Fruit fly (Drosophila melanogaster) whole organism, embryonic: ENCODE results near the gene Not10.

Source experiments
- Bgb ChIP-seq: fragments of 200-800 bp; sonication (Bioruptor generic); IDR thresholded peaks from 2 replicates; pipeline ENCODE4 v1.3.6; 2022; ENCODE audit warnings: missing biosample characterization, missing genetic modification characterization; ENCODE audit not compliant: partially characterized antibody
- CG10366 ChIP-seq: fragments of 200-800 bp; sonication (Bioruptor generic); IDR thresholded peaks from 2 replicates; pipeline ENCODE4 v1.3.6; 2022; ENCODE audit warnings: missing biosample characterization, missing genetic modification characterization
- CG10431 ChIP-seq: fragments of 200-800 bp; sonication (Bioruptor generic); optimal IDR thresholded peaks from 3 replicates; lab custom pipeline; 2018; ENCODE audit warnings: missing biosample characterization, mild to moderate bottlenecking, missing genetic modification characterization
- CG10543 ChIP-seq: fragments of 200-800 bp; sonication (Bioruptor generic); optimal IDR thresholded peaks from 3 replicates; lab custom pipeline; 2017; ENCODE audit warnings: missing biosample characterization, mild to moderate bottlenecking, missing genetic modification characterization, moderate library complexity
- CG11456 ChIP-seq: fragments of 200-800 bp; sonication (Bioruptor generic); IDR thresholded peaks from 3 replicates; pipeline ENCODE4 v1.3.6; 2022; ENCODE audit warnings: missing biosample characterization, missing genetic modification characterization
- CG12104 ChIP-seq: fragments of 200-800 bp; sonication (Bioruptor generic); optimal IDR thresholded peaks from 3 replicates; lab custom pipeline; 2016; ENCODE audit warnings: missing biosample characterization, missing genetic modification characterization
- CG13287 ChIP-seq: fragments of 200-800 bp; sonication (Bioruptor generic); IDR thresholded peaks from 2 replicates; pipeline ENCODE4 v1.3.6; 2022; ENCODE audit warnings: missing biosample characterization, missing genetic modification characterization; ENCODE audit not compliant: partially characterized antibody
- CG13775 ChIP-seq: fragments of 200-800 bp; sonication (Bioruptor generic); optimal IDR thresholded peaks from 3 replicates; lab custom pipeline; 2017; ENCODE audit warnings: missing biosample characterization, mild to moderate bottlenecking, missing genetic modification characterization
- CG14014 ChIP-seq: fragments of 200-800 bp; sonication (Bioruptor generic); IDR thresholded peaks from 2 replicates; pipeline ENCODE4 v1.3.6; 2022; ENCODE audit warnings: missing biosample characterization, missing genetic modification characterization
- CG15601 ChIP-seq: fragments of 200-800 bp; sonication (Bioruptor generic); optimal IDR thresholded peaks from 3 replicates; lab custom pipeline; 2019; ENCODE audit warnings: missing biosample characterization, mild to moderate bottlenecking, missing genetic modification characterization, moderate library complexity
- CG17829 ChIP-seq: fragments of 200-800 bp; optimal IDR thresholded peaks from 2 replicates; lab custom pipeline; 2019; ENCODE audit warnings: missing biosample characterization, mild to moderate bottlenecking, missing genetic modification characterization, moderate library complexity
- CG2889 ChIP-seq: fragments of 200-800 bp; sonication (Bioruptor generic); IDR thresholded peaks from 3 replicates; pipeline ENCODE4 v1.3.6; 2022; ENCODE audit warnings: missing biosample characterization, missing genetic modification characterization
- CG31224 ChIP-seq: fragments of 200-800 bp; sonication (Bioruptor generic); IDR thresholded peaks from 2 replicates; pipeline ENCODE4 v1.3.6; 2022; ENCODE audit warnings: missing biosample characterization, missing genetic modification characterization
- CG3281 ChIP-seq: fragments of 200-800 bp; sonication (Bioruptor generic); optimal IDR thresholded peaks from 3 replicates; lab custom pipeline; 2017; ENCODE audit warnings: missing biosample characterization, mild to moderate bottlenecking, missing genetic modification characterization
- CG3407 ChIP-seq: fragments of 200-800 bp; sonication (Bioruptor generic); optimal IDR thresholded peaks from 2 replicates; lab custom pipeline; 2018; ENCODE audit warnings: missing biosample characterization, mild to moderate bottlenecking, missing genetic modification characterization
- CG3726 ChIP-seq: fragments of 200-800 bp; sonication (Bioruptor generic); IDR thresholded peaks from 3 replicates; pipeline ENCODE4, ENCODE4 v1.3.6; 2022; ENCODE audit warnings: missing biosample characterization, missing genetic modification characterization
- CG42726 ChIP-seq: fragments of 200-800 bp; sonication (Bioruptor generic); IDR thresholded peaks from 2 replicates; pipeline ENCODE4 v1.3.6; 2022; ENCODE audit warnings: missing biosample characterization, missing genetic modification characterization; ENCODE audit not compliant: partially characterized antibody
- CG4404 ChIP-seq: fragments of 200-800 bp; sonication (Bioruptor generic); IDR thresholded peaks from 2 replicates; pipeline ENCODE4 v1.3.6; 2022; ENCODE audit warnings: missing biosample characterization, missing genetic modification characterization
- CG4854 ChIP-seq: fragments of 200-800 bp; sonication (Bioruptor generic); optimal IDR thresholded peaks from 2 replicates; lab custom pipeline; 2016; ENCODE audit warnings: missing biosample characterization, missing genetic modification characterization, inconsistent platforms
- CG6689 ChIP-seq: fragments of 200-800 bp; sonication (Bioruptor generic); IDR thresholded peaks from 2 replicates; pipeline ENCODE4 v1.3.6; 2022; ENCODE audit warnings: missing biosample characterization, missing genetic modification characterization
- CG8089 ChIP-seq: fragments of 200-800 bp; sonication (Bioruptor generic); optimal IDR thresholded peaks from 3 replicates; lab custom pipeline; 2016; ENCODE audit warnings: missing biosample characterization, missing genetic modification characterization
- CG8290 ChIP-seq, 3 experiments: fragments of 200-800 bp; sonication (Bioruptor generic); optimal IDR thresholded peaks; 2 replicates each; lab custom pipeline; 2016 to 2019; ENCODE audit warnings: missing biosample characterization in 3 of 3, missing genetic modification characterization in 3 of 3, mild to moderate bottlenecking in 2 of 3, moderate library complexity in 1 of 3
- Dad ChIP-seq: fragments of 200-800 bp; sonication (Bioruptor generic); optimal IDR thresholded peaks from 3 replicates; lab custom pipeline; 2016; ENCODE audit warnings: missing biosample characterization, missing genetic modification characterization
- Dll ChIP-seq: fragments of 200-800 bp; sonication (Bioruptor generic); IDR thresholded peaks from 4 replicates; pipeline ENCODE4 v1.3.6; 2022; ENCODE audit warnings: missing biosample characterization, missing genetic modification characterization; ENCODE audit not compliant: partially characterized antibody
- Dref ChIP-seq: fragments of 200-800 bp; sonication (Bioruptor generic); IDR thresholded peaks from 2 replicates; pipeline ENCODE4 v1.3.6; 2022; ENCODE audit warnings: missing biosample characterization, missing genetic modification characterization
- ERR ChIP-seq: fragments of 200-800 bp; sonication (Bioruptor generic); optimal IDR thresholded peaks from 2 replicates; lab custom pipeline; 2016; ENCODE audit warnings: missing biosample characterization, missing genetic modification characterization
- HHEX ChIP-seq: fragments of 200-800 bp; sonication (Bioruptor generic); optimal IDR thresholded peaks from 3 replicates; lab custom pipeline; 2017; ENCODE audit warnings: missing biosample characterization, mild to moderate bottlenecking, missing genetic modification characterization, missing genetic modification reagents
- HLH4C ChIP-seq: fragments of 200-800 bp; sonication (Bioruptor generic); IDR thresholded peaks from 3 replicates; pipeline ENCODE4 v1.3.6; 2022; ENCODE audit warnings: missing biosample characterization, missing genetic modification characterization; ENCODE audit not compliant: partially characterized antibody
- Hmr ChIP-seq: fragments of 200-800 bp; sonication (Bioruptor generic); optimal IDR thresholded peaks from 3 replicates; lab custom pipeline; 2017; ENCODE audit warnings: mild to moderate bottlenecking, missing biosample characterization, missing genetic modification reagents, missing genetic modification characterization
- Hr3 ChIP-seq: fragments of 200-800 bp; sonication (Bioruptor generic); optimal IDR thresholded peaks from 3 replicates; lab custom pipeline; 2016; ENCODE audit warnings: missing biosample characterization, missing genetic modification characterization
- MESR4 ChIP-seq: fragments of 200-800 bp; sonication (Bioruptor generic); optimal IDR thresholded peaks from 2 replicates; lab custom pipeline; 2018; ENCODE audit warnings: missing biosample characterization, mild to moderate bottlenecking, missing genetic modification characterization, moderate library complexity
- Neu2 ChIP-seq: fragments of 200-800 bp; sonication (Bioruptor generic); optimal IDR thresholded peaks from 3 replicates; lab custom pipeline; 2016; ENCODE audit warnings: missing biosample characterization, missing genetic modification characterization, borderline replicate concordance
- Nf-YA ChIP-seq: fragments of 200-800 bp; sonication (Bioruptor generic); IDR thresholded peaks from 2 replicates; pipeline ENCODE4 v1.3.6; 2022; ENCODE audit warnings: missing biosample characterization, missing genetic modification characterization
- Oaz ChIP-seq: fragments of 200-800 bp; sonication (Bioruptor generic); IDR thresholded peaks from 2 replicates; pipeline ENCODE4 v1.3.6; 2022; ENCODE audit warnings: missing biosample characterization, missing genetic modification characterization
- Ravus ChIP-seq: fragments of 200-800 bp; sonication (Bioruptor generic); IDR thresholded peaks from 2 replicates; pipeline ENCODE4 v1.3.6; 2022; ENCODE audit warnings: missing biosample characterization, missing genetic modification characterization
- Side ChIP-seq: fragments of 200-800 bp; sonication (Bioruptor generic); optimal IDR thresholded peaks from 2 replicates; lab custom pipeline; 2016; ENCODE audit warnings: missing biosample characterization, missing genetic modification characterization
- Sox100B ChIP-seq: fragments of 200-800 bp; sonication (Bioruptor generic); optimal IDR thresholded peaks from 3 replicates; lab custom pipeline; 2018; ENCODE audit warnings: missing biosample characterization, mild to moderate bottlenecking, missing genetic modification characterization
- Vsx1 ChIP-seq: fragments of 200-800 bp; sonication (Bioruptor generic); optimal IDR thresholded peaks from 2 replicates; lab custom pipeline; 2017; ENCODE audit warnings: missing biosample characterization, mild to moderate bottlenecking, missing genetic modification characterization, missing genetic modification reagents
- abd-A ChIP-seq: fragments of 200-800 bp; sonication (Bioruptor generic); optimal IDR thresholded peaks from 3 replicates; lab custom pipeline; 2019; ENCODE audit warnings: missing biosample characterization, mild to moderate bottlenecking, missing genetic modification characterization, moderate library complexity
- crol ChIP-seq: fragments of 200-800 bp; sonication (Bioruptor generic); IDR thresholded peaks from 2 replicates; pipeline ENCODE4 v1.3.6; 2022; ENCODE audit warnings: missing biosample characterization, missing genetic modification characterization
- ftz-f1 ChIP-seq: fragments of 200-800 bp; sonication (Bioruptor generic); optimal IDR thresholded peaks from 2 replicates; lab custom pipeline; 2016; ENCODE audit warnings: missing biosample characterization, missing genetic modification characterization
- gsb-n ChIP-seq: fragments of 200-800 bp; sonication (Bioruptor generic); optimal IDR thresholded peaks from 3 replicates; lab custom pipeline; 2018; ENCODE audit warnings: missing biosample characterization, mild to moderate bottlenecking, missing genetic modification characterization
- ham ChIP-seq: fragments of 200-800 bp; sonication (Bioruptor generic); IDR thresholded peaks from 2 replicates; pipeline ENCODE4 v1.3.6; 2022; ENCODE audit warnings: missing biosample characterization, missing genetic modification characterization
- klu ChIP-seq: fragments of 200-800 bp; sonication (Bioruptor generic); IDR thresholded peaks from 2 replicates; pipeline ENCODE4 v1.3.6; 2022; ENCODE audit warnings: missing biosample characterization, missing genetic modification characterization
- knrl ChIP-seq: fragments of 200-800 bp; sonication (Bioruptor generic); IDR thresholded peaks from 3 replicates; pipeline ENCODE4 v1.3.6; 2022; ENCODE audit warnings: missing biosample characterization, missing genetic modification characterization; ENCODE audit not compliant: partially characterized antibody
- pho ChIP-seq: fragments of 200-800 bp; sonication (Bioruptor generic); optimal IDR thresholded peaks from 2 replicates; lab custom pipeline; 2016; ENCODE audit warnings: missing biosample characterization, missing genetic modification characterization
- shn ChIP-seq: fragments of 200-800 bp; sonication (Bioruptor generic); optimal IDR thresholded peaks from 3 replicates; lab custom pipeline; 2016; ENCODE audit warnings: missing biosample characterization, missing genetic modification characterization
- sisA ChIP-seq: fragments of 200-800 bp; sonication (Bioruptor generic); IDR thresholded peaks from 2 replicates; pipeline ENCODE4 v1.3.6; 2022; ENCODE audit warnings: missing biosample characterization, missing genetic modification characterization

Gene Not10

dm6 chr3R:12653511-12654252 lies 23.2 kb downstream of the Not10 start (continued):
- TF ChIP-seq Ravus (GFP tag; lab: Robert Waterston, UW) (peak; percentile 50), ERR (peak; percentile 66), CG12104 (GFP tag; lab: Kevin White, UChicago) (peak; percentile 61), CG13775 (GFP tag; lab: Kevin White, UChicago) (peak; percentile 76), Sox100B (GFP tag; lab: Kevin White, UChicago) (peak; percentile 92), CG14014 (peak; percentile 80), Hr3 (GFP tag; lab: Kevin White, UChicago) (peak; percentile 79), CG10543 (GFP tag; lab: Kevin White, UChicago) (peak; percentile 67), CG8089 (peak; percentile 69), HHEX (GFP tag; lab: Kevin White, UChicago) (peak; percentile 83), CG17829 (peak; percentile 65), Hmr (GFP tag; lab: Kevin White, UChicago) (peak; percentile 69), shn (peak; percentile 81), HLH4C (GFP tag; lab: Robert Waterston, UW) (no peak; the same call in 2 of the 3 replicates), CG3407 (peak; percentile 72), Bgb (GFP tag; lab: Robert Waterston, UW) (no peak), CG15601 (peak; percentile 69), Dll (GFP tag; lab: Robert Waterston, UW) (no peak), knrl (no peak), CG42726 (GFP tag; lab: Robert Waterston, UW) (no peak), Side (GFP tag; lab: Kevin White, UChicago) (peak; percentile 68), Dad (GFP tag; lab: Kevin White, UChicago) (peak; percentile 80), CG3281 (GFP tag; lab: Kevin White, UChicago) (peak; percentile 81), CG3726 (GFP tag; lab: Robert Waterston, UW) (0 out of 3 replicates have a peak, but pooled peaks have one; percentile 57), Oaz (peak; percentile 72), gsb-n (tag; lab: Kevin White, UChicago) (peak; percentile 27), Dref (no peak), pho (peak; percentile 55), CG31224 (GFP tag; lab: Robert Waterston, UW) (peak; percentile 70), abd-A (tag; lab: Kevin White, UChicago) (peak; percentile 61), CG6689 (peak; percentile 86), CG10366 (GFP tag; lab: Robert Waterston, UW) (peak; percentile 81), CG11456 (GFP tag; lab: Robert Waterston, UW) (peak; percentile 82), Vsx1 (GFP tag; lab: Kevin White, UChicago) (peak; percentile 27), CG2889 (GFP tag; lab: Robert Waterston, UW) (peak; percentile 62; the same call in 1 of the 3 replicates), ftz-f1 (GFP tag; lab: Kevin White, UChicago) (no peak), CG4854 (GFP tag; lab: Kevin White, UChicago) (peak; percentile 44), sisA (GFP tag; lab: Robert Waterston, UW) (peak; percentile 91), MESR4 (GFP tag; lab: Kevin White, UChicago) (no peak), CG10431 (GFP tag; lab: Kevin White, UChicago) (no peak), Nf-YA (GFP tag; lab: Robert Waterston, UW) (peak; percentile 65), CG4404 (peak; percentile 72), ham (GFP tag; lab: Robert Waterston, UW) (peak; percentile 61; the same call in 1 of the 2 replicates), Neu2 (GFP tag; lab: Kevin White, UChicago) (no peak), klu (GFP tag; lab: Robert Waterston, UW) (peak; percentile 64; the same call in 1 of the 2 replicates), CG8290 (GFP tag; optimal IDR thresholded peaks at IDR 0.05; lab: Kevin White, UChicago) (no peak), CG8290 (tag; optimal IDR thresholded peaks at IDR 0.05; lab: Kevin White, UChicago) (peak in 1 of 2 experiments; percentile 76), crol (GFP tag; lab: Robert Waterston, UW) (no peak), CG13287 (GFP tag; lab: Robert Waterston, UW) (peak; percentile 16; the same call in 1 of the 2 replicates)
